Worm (Caenorhabditis elegans) whole organism, late embryonic: ENCODE data around the gene nlp-61.

ENCODE experiments used
- C08G9.2 ChIP-seq: sonication (generic microtip); optimal IDR thresholded peaks from 2 replicates; lab custom pipeline; 2016; ENCODE audit warnings: mild to moderate bottlenecking, missing genetic modification characterization, moderate library complexity, missing compliant biosample characterization
- F13H6.1 ChIP-seq: sonication (generic microtip); optimal IDR thresholded peaks from 2 replicates; lab custom pipeline; 2016; ENCODE audit warnings: missing genetic modification characterization, missing compliant biosample characterization
- K09A11.1 ChIP-seq: sonication (generic microtip); optimal IDR thresholded peaks from 2 replicates; lab custom pipeline; 2017; ENCODE audit warnings: antibody characterized with exemption, mild to moderate bottlenecking, missing genetic modification characterization, missing compliant biosample characterization; ENCODE audit not compliant: insufficient read depth
- T23F11.4 ChIP-seq: fragments of 200-800 bp; sonication (Bioruptor generic); optimal IDR thresholded peaks from 2 replicates; lab custom pipeline; 2018; ENCODE audit warnings: mild to moderate bottlenecking, missing genetic modification characterization, missing compliant biosample characterization
- ahr-1 ChIP-seq: sonication (generic microtip); optimal IDR thresholded peaks from 2 replicates; lab custom pipeline; 2016; ENCODE audit warnings: missing genetic modification characterization, missing compliant biosample characterization
- ama-1 ChIP-seq: fragments of 150-350 bp; optimal IDR thresholded peaks from 2 replicates; lab custom pipeline; 2014
- ceh-2 ChIP-seq: sonication (generic microtip); optimal IDR thresholded peaks from 2 replicates; lab custom pipeline; 2016; ENCODE audit warnings: missing genotype, missing genetic modification characterization, missing compliant biosample characterization
- ceh-22 ChIP-seq: sonication (generic microtip); optimal IDR thresholded peaks from 2 replicates; lab custom pipeline; 2017; ENCODE audit warnings: missing biosample characterization, missing genetic modification characterization
- ceh-24 ChIP-seq: sonication (generic microtip); optimal IDR thresholded peaks from 2 replicates; lab custom pipeline; 2016; ENCODE audit warnings: mild to moderate bottlenecking, missing genetic modification characterization, missing compliant biosample characterization
- ceh-30 ChIP-seq: fragments of 150-350 bp; optimal IDR thresholded peaks from 2 replicates; lab custom pipeline; 2014; ENCODE audit warnings: missing biosample characterization, missing genetic modification characterization
- ceh-31 ChIP-seq: sonication (generic microtip); optimal IDR thresholded peaks from 2 replicates; lab custom pipeline; 2016; ENCODE audit warnings: missing genetic modification characterization, missing compliant biosample characterization
- ceh-45 ChIP-seq: fragments of 200-800 bp; sonication (Bioruptor generic); IDR thresholded peaks from 2 replicates; pipeline ENCODE4 v1.3.6; 2022; ENCODE audit warnings: missing genetic modification reagents, missing genetic modification characterization, missing compliant biosample characterization
- ceh-48 ChIP-seq: sonication (generic microtip); optimal IDR thresholded peaks from 2 replicates; lab custom pipeline; 2016; ENCODE audit warnings: missing genetic modification characterization, inconsistent platforms, missing compliant biosample characterization
- ceh-6 ChIP-seq: fragments of 200-800 bp; sonication (Bioruptor generic); optimal IDR thresholded peaks from 2 replicates; lab custom pipeline; 2018; ENCODE audit warnings: mild to moderate bottlenecking, missing genetic modification characterization, missing compliant biosample characterization
- dmd-4 ChIP-seq: sonication (generic microtip); optimal IDR thresholded peaks from 2 replicates; lab custom pipeline; 2016; ENCODE audit warnings: borderline replicate concordance, missing genetic modification characterization, missing compliant biosample characterization
- elt-2 ChIP-seq: sonication (generic microtip); optimal IDR thresholded peaks from 2 replicates; lab custom pipeline; 2016; ENCODE audit warnings: missing genetic modification reagents, missing genetic modification characterization, missing compliant biosample characterization
- eyg-1 ChIP-seq: sonication (generic microtip); optimal IDR thresholded peaks from 2 replicates; lab custom pipeline; 2016; ENCODE audit warnings: missing genotype, missing genetic modification characterization, missing compliant biosample characterization
- fax-1 ChIP-seq: sonication (generic microtip); optimal IDR thresholded peaks from 2 replicates; lab custom pipeline; 2016; ENCODE audit warnings: missing genotype, missing genetic modification characterization, missing compliant biosample characterization
- fkh-10 ChIP-seq: fragments of 150-350 bp; optimal IDR thresholded peaks from 2 replicates; lab custom pipeline; 2014; ENCODE audit warnings: missing biosample characterization, missing genetic modification reagents, missing genetic modification characterization
- fkh-6 ChIP-seq: sonication (generic microtip); optimal IDR thresholded peaks from 2 replicates; lab custom pipeline; 2016; ENCODE audit warnings: missing genetic modification characterization, missing compliant biosample characterization
- hlh-6 ChIP-seq: sonication (generic microtip); optimal IDR thresholded peaks from 2 replicates; lab custom pipeline; 2016; ENCODE audit warnings: missing genotype, missing genetic modification characterization, missing compliant biosample characterization
- hlh-8 ChIP-seq: sonication (generic microtip); optimal IDR thresholded peaks from 2 replicates; lab custom pipeline; 2016; ENCODE audit warnings: missing genotype, missing genetic modification characterization, missing compliant biosample characterization
- lim-6 ChIP-seq: sonication (generic microtip); optimal IDR thresholded peaks from 2 replicates; lab custom pipeline; 2016; ENCODE audit warnings: missing genetic modification characterization, missing compliant biosample characterization
- madf-2 ChIP-seq: sonication (generic microtip); optimal IDR thresholded peaks from 2 replicates; lab custom pipeline; 2017; ENCODE audit warnings: missing genetic modification characterization, missing compliant biosample characterization
- mec-3 ChIP-seq: sonication (generic microtip); optimal IDR thresholded peaks from 2 replicates; lab custom pipeline; 2016; ENCODE audit warnings: borderline replicate concordance, missing genetic modification characterization, missing compliant biosample characterization
- nhr-11 ChIP-seq: fragments of 150-350 bp; optimal IDR thresholded peaks from 2 replicates; lab custom pipeline; 2014; ENCODE audit warnings: missing biosample characterization, missing genetic modification characterization
- nhr-232 ChIP-seq: sonication (generic microtip); optimal IDR thresholded peaks from 2 replicates; lab custom pipeline; 2016; ENCODE audit warnings: missing genetic modification characterization, missing compliant biosample characterization
- odd-2 ChIP-seq: sonication (generic microtip); optimal IDR thresholded peaks from 2 replicates; lab custom pipeline; 2017; ENCODE audit warnings: antibody characterized with exemption, mild to moderate bottlenecking, missing genetic modification characterization, missing compliant biosample characterization
- pag-3 ChIP-seq: sonication (generic microtip); optimal IDR thresholded peaks from 2 replicates; lab custom pipeline; 2016; ENCODE audit warnings: missing compliant biosample characterization, missing genetic modification characterization, borderline replicate concordance
- pax-1 ChIP-seq: fragments of 150-350 bp; optimal IDR thresholded peaks from 2 replicates; lab custom pipeline; 2014; ENCODE audit warnings: missing biosample characterization, missing genetic modification characterization
- pqm-1 ChIP-seq: sonication (generic microtip); optimal IDR thresholded peaks from 2 replicates; lab custom pipeline; 2016; ENCODE audit warnings: missing genetic modification characterization, missing compliant biosample characterization
- pros-1 ChIP-seq: fragments of 150-350 bp; optimal IDR thresholded peaks from 2 replicates; lab custom pipeline; 2014; ENCODE audit warnings: missing biosample characterization, missing genetic modification reagents, missing genetic modification characterization
- sdc-2 ChIP-seq: sonication (generic microtip); optimal IDR thresholded peaks from 2 replicates; lab custom pipeline; 2016; ENCODE audit warnings: missing genotype, missing genetic modification characterization, missing compliant biosample characterization
- sox-2 ChIP-seq: fragments of 200-800 bp; sonication (Bioruptor generic); IDR thresholded peaks from 2 replicates; pipeline ENCODE4 v1.3.6; 2022; ENCODE audit warnings: missing genetic modification reagents, missing genetic modification characterization, missing compliant biosample characterization
- syd-9 ChIP-seq: sonication (generic microtip); optimal IDR thresholded peaks from 2 replicates; lab custom pipeline; 2016; ENCODE audit warnings: mild to moderate bottlenecking, missing genetic modification characterization, moderate library complexity, missing compliant biosample characterization
- tbx-2 ChIP-seq: sonication (generic microtip); optimal IDR thresholded peaks from 2 replicates; lab custom pipeline; 2016; ENCODE audit warnings: missing genetic modification characterization, missing compliant biosample characterization
- tbx-7 ChIP-seq: sonication (generic microtip); optimal IDR thresholded peaks from 2 replicates; lab custom pipeline; 2016; ENCODE audit warnings: missing genotype, missing genetic modification characterization, missing compliant biosample characterization
- unc-3 ChIP-seq, 2 experiments: fragments of 200-800 bp in 1 of 2; sonication (Bioruptor generic) in 1 of 2; sonication (generic microtip) in 1 of 2; conservative IDR thresholded peaks in 1 of 2; optimal IDR thresholded peaks in 1 of 2; 2 replicates each; pipeline versions ENCODE4 v1.3.6 to Lab custom; 2016 to 2022; ENCODE audit warnings: missing compliant biosample characterization in 2 of 2, missing genetic modification characterization in 2 of 2, missing genetic modification reagents in 1 of 2
- unc-55 ChIP-seq: sonication (generic microtip); optimal IDR thresholded peaks from 2 replicates; lab custom pipeline; 2017; ENCODE audit warnings: missing biosample characterization, missing genetic modification reagents, missing genetic modification characterization

The nlp-61 gene

ce11 chrX:7596627-7597026, 30.8 kb upstream of the nlp-61 start, which contains the start of gene C44E12.1:
Gene C44E12.1 (plus strand): TSS chrX:7596927.
- TF ChIP-seq nhr-11 (tag; lab: Kevin White, UChicago), result no peak

ce11 chrX:7607982-7608381, 19.5 kb upstream of the nlp-61 start, which contains the start of gene twk-17:
Gene twk-17 (minus strand): TSS chrX:7608082.
- no peak for TF ChIP-seq tbx-7 (tag; lab: Kevin White, UChicago)
- no peak for TF ChIP-seq nhr-232
- TF ChIP-seq odd-2 (tag; lab: Kevin White, UChicago), result no peak
- no peak for TF ChIP-seq fkh-10 (GFP tag; lab: Kevin White, UChicago)
- no peak for TF ChIP-seq fax-1 (tag; lab: Kevin White, UChicago)
- no peak for TF ChIP-seq pag-3 (tag; lab: Kevin White, UChicago)
- no peak for TF ChIP-seq pros-1
- TF ChIP-seq K09A11.1 (tag; lab: Kevin White, UChicago), result no peak
- no peak for TF ChIP-seq sdc-2
- TF ChIP-seq C08G9.2 (tag; lab: Kevin White, UChicago), result no peak
- TF ChIP-seq ceh-24 (tag; lab: Kevin White, UChicago), result no peak
- TF ChIP-seq elt-2 (tag; lab: Kevin White, UChicago), result no peak
- no peak for TF ChIP-seq ceh-22 (tag; lab: Kevin White, UChicago)
- no peak for TF ChIP-seq ceh-45
- TF ChIP-seq ceh-30 (tag; lab: Kevin White, UChicago), result no peak
- no peak for TF ChIP-seq ceh-2 (tag; lab: Kevin White, UChicago)

- TF ChIP-seq dmd-4 (no peak), odd-2 (tag; lab: Kevin White, UChicago) (no peak), nhr-11 (tag; lab: Kevin White, UChicago) (no peak), mec-3 (no peak), eyg-1 (tag; lab: Kevin White, UChicago) (no peak), K09A11.1 (tag; lab: Kevin White, UChicago) (no peak), F13H6.1 (no peak), ceh-31 (tag; lab: Kevin White, UChicago) (no peak), sox-2 (no peak), ama-1 (lab: Kevin White, UChicago) (no peak), ceh-6 (GFP tag; lab: Kevin White, UChicago) (no peak)
Measured at ce11 chrX:7614466-7614865, 13.0 kb upstream of the nlp-61 start.

ce11 chrX:7636037-7636436, 8.6 kb downstream of the nlp-61 start:
- TF ChIP-seq lim-6 (tag; lab: Kevin White, UChicago) (no peak), unc-55 (GFP tag; lab: Kevin White, UChicago) (peak; percentile 68), ceh-48 (tag; lab: Kevin White, UChicago) (no peak)

ce11 chrX:7638790-7639189, 11.3 kb downstream of the nlp-61 start:
- TF ChIP-seq unc-55 (GFP tag; lab: Kevin White, UChicago) (no peak), K09A11.1 (tag; lab: Kevin White, UChicago) (no peak), hlh-8 (tag; lab: Kevin White, UChicago) (no peak), ahr-1 (tag; lab: Kevin White, UChicago) (no peak), pros-1 (no peak), sox-2 (no peak), hlh-6 (tag; lab: Kevin White, UChicago) (no peak)

- no peak for TF ChIP-seq madf-2 (tag; lab: Kevin White, UChicago)
- TF ChIP-seq tbx-2 (tag; lab: Kevin White, UChicago), result no peak
- TF ChIP-seq K09A11.1 (tag; lab: Kevin White, UChicago), result no peak
- no peak for TF ChIP-seq F13H6.1
- no peak for TF ChIP-seq hlh-6 (tag; lab: Kevin White, UChicago)
- TF ChIP-seq syd-9, result no peak
- no peak for TF ChIP-seq unc-3 (GFP tag; conservative IDR thresholded peaks at IDR 0.05; lab: Robert Waterston, UW)
- TF ChIP-seq unc-3 (tag; optimal IDR thresholded peaks at IDR 0.05; lab: Kevin White, UChicago), result no peak
- no peak for TF ChIP-seq eyg-1 (tag; lab: Kevin White, UChicago)
- TF ChIP-seq hlh-8 (tag; lab: Kevin White, UChicago), result no peak
- no peak for TF ChIP-seq ama-1 (lab: Kevin White, UChicago)
- TF ChIP-seq pqm-1, result no peak
- TF ChIP-seq fkh-6 (tag; lab: Kevin White, UChicago), result no peak
- no peak for TF ChIP-seq pax-1 (tag; lab: Kevin White, UChicago)
- no peak for TF ChIP-seq T23F11.4 (GFP tag; lab: Kevin White, UChicago)
Measured at ce11 chrX:7640391-7640790, 12.9 kb downstream of the nlp-61 start.
